Worm (Caenorhabditis elegans): Measurements from ENCODE around the gene Y97E10B.1.

DNA sequence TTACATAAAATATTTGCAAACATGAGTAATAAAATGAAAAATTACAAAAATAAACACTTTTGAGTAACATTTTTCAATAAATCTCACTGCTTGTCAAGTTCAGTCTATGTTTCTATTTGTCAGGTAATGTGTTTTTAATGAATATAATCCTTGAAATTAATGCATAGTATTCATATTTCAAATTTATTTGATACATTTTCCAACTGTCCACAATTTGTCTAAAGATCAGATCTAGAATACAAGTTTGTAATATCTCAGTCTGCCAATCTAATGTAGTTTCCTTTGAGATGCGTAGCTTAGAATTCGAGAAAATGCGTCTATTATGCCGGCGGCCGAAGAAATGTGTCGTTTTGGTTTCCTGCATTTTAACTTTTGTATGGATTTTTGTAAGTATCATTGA lies at the start of gene Y97E10B.1:
- no peak for TF ChIP-seq nhr-28 (tag; optimal IDR thresholded peaks at IDR 0.05)
- no peak for TF ChIP-seq cey-2 (tag; optimal IDR thresholded peaks at IDR 0.05; ENCODE audit: borderline replicate concordance, insufficient read depth)
- no peak for TF ChIP-seq daf-12 (tag; optimal IDR thresholded peaks at IDR 0.05)
- TF ChIP-seq skn-1 (tag; optimal IDR thresholded peaks at IDR 0.05): no peak
- no peak for TF ChIP-seq F49E8.2 (tag; optimal IDR thresholded peaks at IDR 0.05; ENCODE audit: borderline replicate concordance)
- TF ChIP-seq D1046.2 (GFP tag; IDR thresholded peaks at IDR 0.05): no peak
- no peak for TF ChIP-seq jun-1 (tag; optimal IDR thresholded peaks at IDR 0.05)
- TF ChIP-seq aly-2 (tag; optimal IDR thresholded peaks at IDR 0.05): no peak

Data from whole organism, L4 larva.